Worm (Caenorhabditis elegans): ENCODE data around the gene srbc-55.

- TF ChIP-seq lin-1 (GFP tag; IDR thresholded peaks at IDR 0.05) (no peak), lin-13 (GFP tag; optimal IDR thresholded peaks at IDR 0.05) (no peak), lin-39 (tag; optimal IDR thresholded peaks at IDR 0.05) (no peak), fkh-10 (GFP tag; optimal IDR thresholded peaks at IDR 0.05) (no peak), lsy-2 (tag; optimal IDR thresholded peaks at IDR 0.05) (no peak), Y75B8A.6 (GFP tag; IDR thresholded peaks at IDR 0.05) (no peak), pqm-1 (tag; optimal IDR thresholded peaks at IDR 0.05) (no peak)
Observed at ce11 chrV:15833622-15834021, 3.8 kb upstream of the srbc-55 start, which contains the start of gene srbc-54.

Measured in whole organism, L4 larva.